Worm (Caenorhabditis elegans): Measurements from ENCODE around the gene egli-1.

Gene egli-1

ce11 chrII:9301065-9301464 lies 22.7 kb upstream of the egli-1 start (continued):
- TF ChIP-seq duxl-1 (tag; optimal IDR thresholded peaks at IDR 0.05; ENCODE audit: poor library complexity): no peak
- no peak for TF ChIP-seq fkh-10 (GFP tag; optimal IDR thresholded peaks at IDR 0.05)
- no peak for TF ChIP-seq Y105C5A.15 (GFP tag; IDR thresholded peaks at IDR 0.05)
- no peak for TF ChIP-seq ZK546.5 (tag; optimal IDR thresholded peaks at IDR 0.05)
- no peak for TF ChIP-seq F10B5.3 (tag; optimal IDR thresholded peaks at IDR 0.05)
- no peak for TF ChIP-seq F26F4.8 (GFP tag; conservative IDR thresholded peaks at IDR 0.05)
- TF ChIP-seq nhr-111 (GFP tag; optimal IDR thresholded peaks at IDR 0.05): no peak
- peak; percentile 38 for TF ChIP-seq nhr-102 (tag; optimal IDR thresholded peaks at IDR 0.05)
- no peak for TF ChIP-seq hmg-1.1 (GFP tag; IDR thresholded peaks at IDR 0.05)
- peak; percentile 41; the same call in 1 of the 2 replicates for TF ChIP-seq ceh-20 (GFP tag; IDR thresholded peaks at IDR 0.05)
- TF ChIP-seq dmd-8 (GFP tag; IDR thresholded peaks at IDR 0.05): no peak
- TF ChIP-seq ceh-28 (tag; optimal IDR thresholded peaks at IDR 0.05): no peak
- TF ChIP-seq ztf-11 (tag; optimal IDR thresholded peaks at IDR 0.05): no peak
- no peak for TF ChIP-seq dpl-1 (GFP tag; optimal IDR thresholded peaks at IDR 0.05)
- TF ChIP-seq hlh-11 (tag; optimal IDR thresholded peaks at IDR 0.05): peak; percentile 91
- TF ChIP-seq mdt-29 (GFP tag; IDR thresholded peaks at IDR 0.05): no peak
- TF ChIP-seq tra-1 (GFP tag; IDR thresholded peaks at IDR 0.05): peak; percentile 55
- TF ChIP-seq daf-12 (tag; optimal IDR thresholded peaks at IDR 0.05): no peak
- no peak for TF ChIP-seq R02D3.7 (tag; optimal IDR thresholded peaks at IDR 0.05)
- no peak for TF ChIP-seq aly-2 (tag; optimal IDR thresholded peaks at IDR 0.05)
- TF ChIP-seq T20F7.1 (GFP tag; optimal IDR thresholded peaks at IDR 0.05): no peak
- no peak for TF ChIP-seq zip-2 (tag; optimal IDR thresholded peaks at IDR 0.05)
- TF ChIP-seq nhr-237 (tag; optimal IDR thresholded peaks at IDR 0.05): no peak
- TF ChIP-seq daf-8 (GFP tag; IDR thresholded peaks at IDR 0.05): no peak
- no peak for TF ChIP-seq sdz-12 (GFP tag; optimal IDR thresholded peaks at IDR 0.05)
- no peak for TF ChIP-seq spr-3 (GFP tag; optimal IDR thresholded peaks at IDR 0.05)

ce11 chrII:9303545-9303944 lies 20.2 kb upstream of the egli-1 start:
- TF ChIP-seq nhr-28 (tag; optimal IDR thresholded peaks at IDR 0.05): no peak
- no peak for TF ChIP-seq lir-3 (tag; optimal IDR thresholded peaks at IDR 0.05)
- TF ChIP-seq hlh-11 (tag; optimal IDR thresholded peaks at IDR 0.05): no peak
- TF ChIP-seq dpl-1 (GFP tag; optimal IDR thresholded peaks at IDR 0.05): no peak
- TF ChIP-seq set-16 (GFP tag; IDR thresholded peaks at IDR 0.05): no peak
- no peak for TF ChIP-seq F37D6.2 (tag; optimal IDR thresholded peaks at IDR 0.05)
- no peak for TF ChIP-seq arid-1 (GFP tag; conservative IDR thresholded peaks at IDR 0.05)
- no peak for TF ChIP-seq Y105C5A.15 (GFP tag; IDR thresholded peaks at IDR 0.05)
- no peak for TF ChIP-seq nhr-11 (tag; optimal IDR thresholded peaks at IDR 0.05)
- TF ChIP-seq nhr-42 (GFP tag; IDR thresholded peaks at IDR 0.05): no peak
- TF ChIP-seq zag-1 (tag; optimal IDR thresholded peaks at IDR 0.05): no peak
- TF ChIP-seq mxl-2 (GFP tag; conservative IDR thresholded peaks at IDR 0.05): no peak

ce11 chrII:9304849-9305248 lies 18.9 kb upstream of the egli-1 start:
- TF ChIP-seq lin-1 (GFP tag; IDR thresholded peaks at IDR 0.05) (no peak), spr-1 (tag; optimal IDR thresholded peaks at IDR 0.05) (no peak), ceh-32 (tag; optimal IDR thresholded peaks at IDR 0.05; ENCODE audit: poor library complexity) (no peak), T26A8.4 (GFP tag; IDR thresholded peaks at IDR 0.05) (no peak), zag-1 (tag; optimal IDR thresholded peaks at IDR 0.05) (no peak), F26F4.8 (GFP tag; conservative IDR thresholded peaks at IDR 0.05) (no peak)

DNA sequence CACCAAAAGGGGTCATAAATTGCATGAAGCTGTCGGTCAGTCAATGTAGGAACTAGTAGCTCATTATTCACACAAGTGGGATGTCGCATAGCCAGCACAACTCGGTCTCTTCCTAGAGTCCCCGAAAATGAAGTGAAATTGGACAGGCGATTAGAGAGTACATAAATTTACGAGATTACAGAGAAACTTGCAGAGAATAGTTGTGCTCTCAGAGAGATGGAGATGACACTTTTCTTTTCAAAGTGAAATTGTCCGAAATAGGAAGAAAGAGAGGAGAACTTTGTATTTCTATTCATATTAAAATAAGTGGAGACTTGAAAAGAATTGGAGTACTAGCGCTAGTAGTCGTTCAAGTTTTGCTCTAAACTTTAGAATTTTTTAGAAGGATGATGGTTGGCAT lies 18.2 kb upstream of the egli-1 start:
- peak in 1 of 2 experiments; percentile 67 for TF ChIP-seq unc-62 (GFP tag; optimal IDR thresholded peaks at IDR 0.05 in 1 of 2)
- TF ChIP-seq unc-62 (tag; optimal IDR thresholded peaks at IDR 0.05): no peak
- peak; percentile 23 for TF ChIP-seq aha-1 (tag)
- no peak for TF ChIP-seq lin-13 (GFP tag; optimal IDR thresholded peaks at IDR 0.05)
- TF ChIP-seq nhr-102 (tag; optimal IDR thresholded peaks at IDR 0.05): no peak
- TF ChIP-seq ctbp-1 (GFP tag; IDR thresholded peaks at IDR 0.05): 0 out of 2 replicates have a peak, but pooled peaks have one; percentile 17
